Fruit fly (Drosophila melanogaster) whole organism, wandering third instar larva: Measurements from ENCODE around the gene Fbw5.
A peak's percentile ranks its signal among the peaks of the same experiment; 100 is the strongest.

ENCODE experiments used
- Abd-B ChIP-seq: fragments of >200 bp; optimal IDR thresholded peaks from 2 replicates; lab custom pipeline; 2017; ENCODE audit warnings: missing biosample characterization, missing genetic modification characterization
- CG32264 ChIP-seq: fragments of 200-800 bp; sonication (Bioruptor generic); optimal IDR thresholded peaks from 2 replicates; lab custom pipeline; 2016; ENCODE audit warnings: missing biosample characterization, missing genetic modification characterization
- CG9705 ChIP-seq: fragments of 200-800 bp; sonication (Bioruptor generic); optimal IDR thresholded peaks from 2 replicates; lab custom pipeline; 2018; ENCODE audit warnings: missing biosample characterization, mild to moderate bottlenecking, missing genetic modification characterization
- CrebA ChIP-seq: fragments of 200-800 bp; sonication (Bioruptor generic); optimal IDR thresholded peaks from 2 replicates; lab custom pipeline; 2016; ENCODE audit warnings: missing biosample characterization, mild to moderate bottlenecking, missing genetic modification characterization, borderline replicate concordance
- Dfd ChIP-seq: fragments of >200 bp; optimal IDR thresholded peaks from 2 replicates; lab custom pipeline; 2017; ENCODE audit warnings: missing biosample characterization, missing genetic modification characterization
- Dif ChIP-seq: fragments of 200-275, 200-300 bp; sonication (Bioruptor generic); optimal IDR thresholded peaks from 2 replicates; lab custom pipeline; 2018; ENCODE audit warnings: missing biosample characterization, missing genetic modification characterization; ENCODE audit not compliant: partially characterized antibody
- GATAd ChIP-seq: sonication (Bioruptor generic); optimal IDR thresholded peaks from 2 replicates; lab custom pipeline; 2016; ENCODE audit warnings: missing biosample characterization, missing genetic modification characterization
- HLH106 ChIP-seq: fragments of 200-800 bp; optimal IDR thresholded peaks from 3 replicates; lab custom pipeline; 2019; ENCODE audit warnings: missing biosample characterization, mild to moderate bottlenecking, missing genetic modification characterization, moderate library complexity
- Hnf4 ChIP-seq: fragments of 200-800 bp; sonication (Bioruptor generic); optimal IDR thresholded peaks from 2 replicates; lab custom pipeline; 2016; ENCODE audit warnings: missing biosample characterization, mild to moderate bottlenecking, missing genetic modification characterization
- Hr78 ChIP-seq: fragments of >200 bp; optimal IDR thresholded peaks from 2 replicates; lab custom pipeline; 2017; ENCODE audit warnings: missing biosample characterization, missing genetic modification characterization
- Hr83 ChIP-seq: fragments of 200-300 bp; sonication (Bioruptor generic); optimal IDR thresholded peaks from 2 replicates; lab custom pipeline; 2016; ENCODE audit warnings: missing biosample characterization, mild to moderate bottlenecking, missing genetic modification characterization, moderate library complexity; ENCODE audit not compliant: poor library complexity, severe bottlenecking
- Jra ChIP-seq: sonication (Bioruptor generic); optimal IDR thresholded peaks from 2 replicates; lab custom pipeline; 2016; ENCODE audit warnings: missing biosample characterization, missing genetic modification characterization
- Mio ChIP-seq: sonication (Bioruptor generic); optimal IDR thresholded peaks from 2 replicates; lab custom pipeline; 2016; ENCODE audit warnings: missing biosample characterization, missing genetic modification characterization
- OdsH ChIP-seq: fragments of 200-800 bp; sonication (Bioruptor generic); optimal IDR thresholded peaks from 2 replicates; lab custom pipeline; 2016; ENCODE audit warnings: missing biosample characterization, mild to moderate bottlenecking, missing genetic modification characterization
- Rel ChIP-seq, 2 experiments: fragments of 200-800 bp; sonication (Bioruptor generic) in 1 of 2; optimal IDR thresholded peaks; 2 replicates in 1 of 2; 3 replicates in 1 of 2; lab custom pipeline; 2016 to 2019; ENCODE audit warnings: mild to moderate bottlenecking in 2 of 2, missing biosample characterization in 2 of 2, missing genetic modification characterization in 2 of 2, moderate library complexity in 1 of 2
- Sp1 ChIP-seq: fragments of 200-800 bp; sonication (Bioruptor generic); optimal IDR thresholded peaks from 3 replicates; lab custom pipeline; 2019; ENCODE audit warnings: missing biosample characterization, mild to moderate bottlenecking, missing genetic modification characterization, moderate library complexity
- Vsx2 ChIP-seq: fragments of 200-300, 225-300 bp; sonication (Bioruptor generic); optimal IDR thresholded peaks from 2 replicates; lab custom pipeline; 2018; ENCODE audit warnings: missing biosample characterization, missing genetic modification characterization; ENCODE audit not compliant: partially characterized antibody
- br ChIP-seq: fragments of 200-800 bp; sonication (Bioruptor generic); optimal IDR thresholded peaks from 2 replicates; lab custom pipeline; 2016; ENCODE audit warnings: missing biosample characterization, missing genetic modification characterization
- brk ChIP-seq: fragments of 200-800 bp; sonication (Bioruptor generic); optimal IDR thresholded peaks from 2 replicates; lab custom pipeline; 2016; ENCODE audit warnings: missing biosample characterization, mild to moderate bottlenecking, missing genetic modification characterization
- dl ChIP-seq, 2 experiments: fragments of 175-275, 200-275 bp in 1 of 2; fragments of 200-275 bp in 1 of 2; sonication (Bioruptor generic); optimal IDR thresholded peaks; lab custom pipeline; 2018; ENCODE audit warnings: mild to moderate bottlenecking in 2 of 2, missing biosample characterization in 2 of 2, missing genetic modification characterization in 2 of 2, moderate library complexity in 2 of 2; ENCODE audit not compliant: partially characterized antibody in 2 of 2, insufficient read depth in 1 of 2
- dmrt93B ChIP-seq: fragments of 200-800 bp; sonication (Bioruptor generic); optimal IDR thresholded peaks from 2 replicates; lab custom pipeline; 2018; ENCODE audit warnings: missing biosample characterization, mild to moderate bottlenecking, missing genetic modification characterization
- dsf ChIP-seq: sonication (Bioruptor generic); optimal IDR thresholded peaks from 2 replicates; lab custom pipeline; 2016; ENCODE audit warnings: missing biosample characterization, missing genetic modification characterization, borderline replicate concordance
- ey ChIP-seq: fragments of 200-800 bp; sonication (Bioruptor generic); optimal IDR thresholded peaks from 2 replicates; lab custom pipeline; 2016; ENCODE audit warnings: missing biosample characterization, missing genetic modification characterization
- foxo ChIP-seq, 2 experiments: fragments of 200-800 bp; sonication (Bioruptor generic); optimal IDR thresholded peaks; 2 replicates in 1 of 2; 3 replicates in 1 of 2; lab custom pipeline; 2016 to 2017; ENCODE audit warnings: missing biosample characterization in 2 of 2, missing genetic modification characterization in 2 of 2
- fru ChIP-seq: fragments of 200-800 bp; sonication (Bioruptor generic); optimal IDR thresholded peaks from 3 replicates; lab custom pipeline; 2016; ENCODE audit warnings: missing biosample characterization, mild to moderate bottlenecking, missing genetic modification characterization
- h ChIP-seq: fragments of 200-800 bp; sonication (Bioruptor generic); optimal IDR thresholded peaks from 3 replicates; lab custom pipeline; 2016; ENCODE audit warnings: missing biosample characterization, mild to moderate bottlenecking, missing genetic modification characterization
- jim ChIP-seq: fragments of 175-275, 200-325 bp; sonication (Bioruptor generic); optimal IDR thresholded peaks from 2 replicates; lab custom pipeline; 2016; ENCODE audit warnings: missing biosample characterization, mild to moderate bottlenecking, missing genetic modification characterization
- lola ChIP-seq: fragments of >200 bp; optimal IDR thresholded peaks from 2 replicates; lab custom pipeline; 2017; ENCODE audit warnings: missing biosample characterization, missing genetic modification characterization
- pan ChIP-seq: fragments of >200 bp; optimal IDR thresholded peaks from 2 replicates; lab custom pipeline; 2017
- psq ChIP-seq: fragments of 200-800 bp; sonication (Bioruptor generic); optimal IDR thresholded peaks from 3 replicates; lab custom pipeline; 2017; ENCODE audit warnings: missing biosample characterization, mild to moderate bottlenecking, missing genetic modification characterization, moderate library complexity
- rgr ChIP-seq: fragments of 200-800 bp; sonication (Bioruptor generic); optimal IDR thresholded peaks from 3 replicates; lab custom pipeline; 2016; ENCODE audit warnings: missing biosample characterization, mild to moderate bottlenecking, missing genetic modification characterization
- sage ChIP-seq: fragments of 200-800 bp; sonication (Bioruptor generic); optimal IDR thresholded peaks from 2 replicates; lab custom pipeline; 2016; ENCODE audit warnings: missing biosample characterization, mild to moderate bottlenecking, missing genetic modification characterization
- sv ChIP-seq: fragments of 200-800 bp; sonication (Bioruptor generic); optimal IDR thresholded peaks from 3 replicates; lab custom pipeline; 2016; ENCODE audit warnings: missing biosample characterization, missing genetic modification characterization
- tai ChIP-seq: sonication (Bioruptor generic); optimal IDR thresholded peaks from 2 replicates; lab custom pipeline; 2016; ENCODE audit warnings: missing biosample characterization, missing genetic modification characterization
- usp ChIP-seq: fragments of >200 bp; optimal IDR thresholded peaks from 2 replicates; lab custom pipeline; 2017; ENCODE audit warnings: missing biosample characterization, missing genetic modification characterization
- woc ChIP-seq: sonication (Bioruptor generic); optimal IDR thresholded peaks from 2 replicates; lab custom pipeline; 2016; ENCODE audit warnings: missing biosample characterization, mild to moderate bottlenecking, missing genetic modification characterization

The Fbw5 gene

DNA sequence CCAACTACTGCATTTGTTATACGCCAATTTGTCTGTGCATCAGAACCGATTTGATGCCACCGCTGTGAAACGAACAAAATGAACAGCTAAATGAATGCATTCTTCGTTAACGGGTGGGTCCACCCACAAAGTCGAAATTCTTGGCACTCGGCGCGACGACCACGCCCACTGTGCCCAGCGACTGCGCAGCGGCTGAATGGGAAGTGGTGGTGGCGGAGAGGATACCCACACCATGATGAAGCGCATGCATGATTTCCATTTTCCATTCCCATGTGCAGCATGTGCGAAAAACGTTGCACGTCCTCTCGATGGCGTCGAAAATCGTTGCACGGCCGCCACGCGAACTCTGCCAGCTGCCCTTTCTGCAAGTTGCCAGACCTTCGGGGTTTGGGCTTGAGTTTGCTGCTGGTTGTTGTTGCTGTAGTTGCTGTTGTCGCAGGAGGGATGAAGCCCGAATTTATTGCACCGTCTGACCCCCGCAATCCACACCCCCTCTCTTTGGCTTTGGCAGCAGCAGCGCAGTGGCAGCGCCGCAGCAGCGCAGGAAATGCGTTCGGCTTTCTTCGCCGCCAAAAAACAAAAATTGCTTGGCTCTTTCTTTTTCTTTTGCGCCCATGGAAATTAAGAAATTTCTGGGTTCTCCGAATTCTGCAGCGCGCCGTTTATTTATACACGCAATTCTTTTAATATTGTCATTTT lies 15.5 kb upstream of the Fbw5 start:
- TF ChIP-seq pan (lab: Kevin White, UChicago) (no peak), Jra (GFP tag; lab: Kevin White, UChicago) (no peak), Hr83 (GFP tag; lab: Kevin White, UChicago) (no peak), Rel (GFP tag; optimal IDR thresholded peaks at IDR 0.05; lab: Kevin White, UChicago) (no peak), Rel (tag; optimal IDR thresholded peaks at IDR 0.05; lab: Kevin White, UChicago) (peak; percentile 50), sv (no peak), Dfd (GFP tag; lab: Kevin White, UChicago) (no peak), Hr78 (GFP tag; lab: Kevin White, UChicago) (no peak), HLH106 (tag; lab: Kevin White, UChicago) (peak; percentile 15), ey (GFP tag; lab: Kevin White, UChicago) (no peak), h (GFP tag; lab: Kevin White, UChicago) (peak; percentile 5), dsf (GFP tag; lab: Kevin White, UChicago) (no peak), Hnf4 (GFP tag; lab: Kevin White, UChicago) (no peak), Abd-B (no peak), dmrt93B (GFP tag; lab: Kevin White, UChicago) (no peak), brk (GFP tag; lab: Kevin White, UChicago) (no peak), br (GFP tag; lab: Kevin White, UChicago) (no peak), dl (GFP tag; optimal IDR thresholded peaks at IDR 0.05; lab: Kevin White, UChicago; ENCODE audit: insufficient read depth in 1 of 2, partially characterized antibody in 2 of 2) (peak in 1 of 2 experiments; percentile 55), GATAd (GFP tag; lab: Kevin White, UChicago) (no peak), usp (GFP tag; lab: Kevin White, UChicago) (no peak), woc (peak; percentile 40), CG32264 (GFP tag; lab: Kevin White, UChicago) (no peak), OdsH (GFP tag; lab: Kevin White, UChicago) (no peak), lola (peak; percentile 51), sage (GFP tag; lab: Kevin White, UChicago) (no peak), CG9705 (peak; percentile 36), Sp1 (GFP tag; lab: Kevin White, UChicago) (peak; percentile 54), tai (peak; percentile 49), fru (no peak), Mio (GFP tag; lab: Kevin White, UChicago) (no peak), Vsx2 (GFP tag; lab: Kevin White, UChicago) (peak; percentile 9), rgr (no peak), psq (GFP tag; lab: Kevin White, UChicago) (peak; percentile 57), Dif (GFP tag; lab: Kevin White, UChicago) (no peak), foxo (GFP tag; optimal IDR thresholded peaks at IDR 0.05; lab: Kevin White, UChicago) (no peak), jim (GFP tag; lab: Kevin White, UChicago) (no peak)

DNA sequence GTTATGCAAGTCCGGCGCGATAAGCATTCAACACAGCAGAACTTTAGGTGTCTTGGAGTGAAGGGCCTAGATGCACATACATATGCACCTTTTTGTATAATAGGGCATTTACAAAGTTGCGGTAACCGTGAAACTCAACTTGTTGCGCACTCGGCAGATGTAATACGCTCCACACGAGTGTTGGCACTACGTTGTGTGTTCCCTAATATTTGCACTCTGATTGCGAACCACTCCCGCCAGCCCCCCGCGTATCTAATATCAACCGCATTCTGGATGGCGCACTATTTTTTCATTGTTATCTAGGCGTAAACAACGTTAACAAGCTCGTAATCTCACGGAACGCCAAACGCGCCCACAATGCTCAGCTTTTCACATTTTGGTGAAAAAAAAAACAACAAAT lies 14.6 kb upstream of the Fbw5 start:
- no peak for TF ChIP-seq brk (GFP tag; lab: Kevin White, UChicago)
- no peak for TF ChIP-seq Rel (GFP tag; optimal IDR thresholded peaks at IDR 0.05; lab: Kevin White, UChicago)
- peak; percentile 11 for TF ChIP-seq Rel (tag; optimal IDR thresholded peaks at IDR 0.05; lab: Kevin White, UChicago)

DNA sequence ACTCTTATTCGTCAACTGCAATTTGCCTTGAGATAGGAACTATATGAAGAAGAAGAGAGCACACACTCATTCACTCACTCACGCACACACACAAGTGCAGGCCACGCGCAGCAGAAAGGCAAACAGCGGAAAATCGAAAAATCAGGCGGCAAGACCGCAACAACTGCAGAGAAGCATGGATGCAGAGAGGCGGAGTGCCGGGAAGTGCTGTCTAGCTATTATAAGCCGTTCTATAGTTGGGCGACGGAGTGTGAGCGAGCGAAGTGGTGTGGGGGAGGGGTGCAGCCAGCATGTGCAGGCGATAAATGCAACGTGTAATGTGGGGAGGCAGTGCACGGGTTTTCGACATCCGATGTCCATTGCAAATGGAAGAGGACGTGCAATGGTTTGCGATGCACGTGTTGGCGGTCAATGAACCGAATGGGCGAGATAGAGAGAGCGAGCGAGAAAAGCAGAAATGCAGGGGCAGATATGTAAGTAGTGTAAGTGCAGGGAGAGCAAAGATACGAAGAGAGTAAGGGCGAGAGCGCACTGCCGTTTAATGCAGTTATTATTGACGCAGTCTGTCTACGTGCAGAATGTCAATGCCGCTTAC lies 13.1 kb upstream of the Fbw5 start:
- no peak for TF ChIP-seq sage (GFP tag; lab: Kevin White, UChicago)
- no peak for TF ChIP-seq HLH106 (tag; lab: Kevin White, UChicago)
- no peak for TF ChIP-seq CrebA (GFP tag; lab: Kevin White, UChicago)
- TF ChIP-seq tai = peak; percentile 95
- no peak for TF ChIP-seq Mio (GFP tag; lab: Kevin White, UChicago)
- no peak for TF ChIP-seq Hr83 (GFP tag; lab: Kevin White, UChicago)
- no peak for TF ChIP-seq fru
- no peak for TF ChIP-seq woc
- TF ChIP-seq usp (GFP tag; lab: Kevin White, UChicago) = no peak
- TF ChIP-seq rgr = no peak
- TF ChIP-seq CG32264 (GFP tag; lab: Kevin White, UChicago) = no peak
- TF ChIP-seq lola = no peak
- TF ChIP-seq Jra (GFP tag; lab: Kevin White, UChicago) = no peak
- TF ChIP-seq dsf (GFP tag; lab: Kevin White, UChicago) = no peak
- peak; percentile 57 for TF ChIP-seq psq (GFP tag; lab: Kevin White, UChicago)
- peak; percentile 30 for TF ChIP-seq Dif (GFP tag; lab: Kevin White, UChicago)
- no peak for TF ChIP-seq Dfd (GFP tag; lab: Kevin White, UChicago)
- no peak for TF ChIP-seq brk (GFP tag; lab: Kevin White, UChicago)
- TF ChIP-seq dl (GFP tag; optimal IDR thresholded peaks at IDR 0.05; lab: Kevin White, UChicago; ENCODE audit: insufficient read depth in 1 of 2, partially characterized antibody in 2 of 2) = peak; percentile 0 to 19
- TF ChIP-seq jim (GFP tag; lab: Kevin White, UChicago) = no peak
- no peak for TF ChIP-seq sv
- peak; percentile 31 for TF ChIP-seq h (GFP tag; lab: Kevin White, UChicago)
- no peak for TF ChIP-seq Rel (GFP tag; optimal IDR thresholded peaks at IDR 0.05; lab: Kevin White, UChicago)
- peak; percentile 17 for TF ChIP-seq Rel (tag; optimal IDR thresholded peaks at IDR 0.05; lab: Kevin White, UChicago)
- TF ChIP-seq Sp1 (GFP tag; lab: Kevin White, UChicago) = peak; percentile 23
